Worm (Caenorhabditis elegans) whole organism, L4 larva: ENCODE data around the gene srj-44.

Experiments used
- aly-2 ChIP-seq: sonication (generic microtip); optimal IDR thresholded peaks from 2 replicates; lab custom pipeline; 2018; ENCODE audit warnings: missing biosample characterization, missing genetic modification characterization
- ceh-82 ChIP-seq: sonication (generic microtip); optimal IDR thresholded peaks from 2 replicates; lab custom pipeline; 2017; ENCODE audit warnings: missing biosample characterization, missing genetic modification characterization
- lin-15B ChIP-seq: fragments of 150-350 bp; sonication (generic microtip); optimal IDR thresholded peaks from 3 replicates; lab custom pipeline; 2014; ENCODE audit warnings: missing biosample characterization, missing genetic modification characterization
- nhr-42 ChIP-seq: fragments of 200-800 bp; sonication (Bioruptor generic); IDR thresholded peaks from 2 replicates; pipeline ENCODE4 v1.3.6; 2022; ENCODE audit warnings: missing genetic modification characterization, missing compliant biosample characterization
- snpc-1.2 ChIP-seq: fragments of 200-800 bp; sonication (Bioruptor generic); IDR thresholded peaks from 2 replicates; pipeline ENCODE4 v1.3.6; 2022; ENCODE audit warnings: missing genetic modification reagents, missing genetic modification characterization, missing compliant biosample characterization
- tag-97 ChIP-seq: fragments of 200-800 bp; sonication (Bioruptor generic); IDR thresholded peaks from 2 replicates; pipeline ENCODE4 v1.3.6; 2022; ENCODE audit warnings: missing genetic modification characterization, missing compliant biosample characterization

- TF ChIP-seq aly-2 (tag; lab: Kevin White, UChicago) (no peak), nhr-42 (no peak), snpc-1.2 (no peak), lin-15B (tag; lab: Kevin White, UChicago) (no peak), ceh-82 (tag; lab: Kevin White, UChicago) (no peak), tag-97 (GFP tag; lab: Robert Waterston, UW) (no peak)
Observed at ce11 chrV:2876188-2876831, 30.6 kb upstream of the srj-44 start.
